Worm (Caenorhabditis elegans) whole organism, L4/young adult: Measurements from ENCODE around the gene npr-10.

Experiments
- W03F9.2 ChIP-seq: fragments of 150-350 bp; optimal IDR thresholded peaks from 2 replicates; lab custom pipeline; 2014; ENCODE audit warnings: missing biosample characterization, missing genetic modification characterization
- dao-5 ChIP-seq: sonication (generic microtip); optimal IDR thresholded peaks from 2 replicates; lab custom pipeline; 2016; ENCODE audit warnings: missing genotype, missing genetic modification characterization, moderate library complexity, missing compliant biosample characterization
- him-1 ChIP-seq: sonication (generic microtip); optimal IDR thresholded peaks from 2 replicates; lab custom pipeline; 2016; ENCODE audit warnings: missing genotype, missing genetic modification reagents, missing genetic modification characterization, missing compliant biosample characterization

DNA sequence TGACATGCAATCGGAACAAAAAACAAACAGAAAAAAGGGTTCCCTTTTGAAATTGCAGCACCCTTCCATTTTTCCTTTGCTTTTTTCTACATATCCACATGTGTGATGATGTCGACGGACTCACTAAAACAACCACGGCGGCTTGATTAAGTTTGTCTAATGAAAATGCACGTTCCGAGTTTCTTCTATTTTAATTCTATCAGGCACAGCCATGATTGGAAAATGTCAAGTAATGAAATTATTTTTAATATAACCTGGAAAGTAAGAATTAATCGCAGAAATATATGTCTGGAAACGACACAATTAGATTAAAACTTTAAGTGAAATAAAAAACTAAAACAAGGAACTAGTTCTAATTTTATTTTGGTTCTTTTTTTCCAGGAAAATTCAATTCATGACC is 1.3 kb upstream of the npr-10 start:
- TF ChIP-seq him-1 (tag; lab: Kevin White, UChicago): no peak
- TF ChIP-seq dao-5 (tag; lab: Kevin White, UChicago): no peak
- TF ChIP-seq W03F9.2 (tag; lab: Kevin White, UChicago): no peak
